Fruit fly (Drosophila melanogaster): ENCODE measurements around the gene Ubc7.

Gene Ubc7

dm6 chrX:16575097-16575496, 18.4 kb upstream of the Ubc7 start:
- peak in 1 of 2 experiments; percentile 14 for TF ChIP-seq ss (GFP tag; optimal IDR thresholded peaks at IDR 0.05)
- no peak for TF ChIP-seq CG6808 (GFP tag; optimal IDR thresholded peaks at IDR 0.05)
- TF ChIP-seq fd85E (GFP tag; optimal IDR thresholded peaks at IDR 0.05), result no peak

- peak; percentile 61 for TF ChIP-seq CG32006 (GFP tag; optimal IDR thresholded peaks at IDR 0.05)
- no peak for TF ChIP-seq CG11762 (GFP tag; optimal IDR thresholded peaks at IDR 0.05; ENCODE audit: insufficient read depth)
- peak; percentile 25 for TF ChIP-seq achi (GFP tag; optimal IDR thresholded peaks at IDR 0.05)
- peak; percentile 16 for TF ChIP-seq acj6 (GFP tag; optimal IDR thresholded peaks at IDR 0.05)
- no peak for TF ChIP-seq dac (GFP tag; optimal IDR thresholded peaks at IDR 0.05)
- no peak for TF ChIP-seq Blimp-1 (GFP tag; optimal IDR thresholded peaks at IDR 0.05)
- TF ChIP-seq CG7368 (GFP tag; optimal IDR thresholded peaks at IDR 0.05), result no peak
- TF ChIP-seq fkh (GFP tag; optimal IDR thresholded peaks at IDR 0.05), result no peak
- peak; percentile 19 for TF ChIP-seq CG34406 (GFP tag; optimal IDR thresholded peaks at IDR 0.05)
- no peak for TF ChIP-seq Sox14 (GFP tag; optimal IDR thresholded peaks at IDR 0.05)
- TF ChIP-seq ss (GFP tag; optimal IDR thresholded peaks at IDR 0.05), result peak in 1 of 2 experiments; percentile 23
- TF ChIP-seq CG8632 (GFP tag; optimal IDR thresholded peaks at IDR 0.05), result peak; percentile 25
- no peak for TF ChIP-seq Hr39 (GFP tag; optimal IDR thresholded peaks at IDR 0.05)
- no peak for TF ChIP-seq lz (GFP tag; optimal IDR thresholded peaks at IDR 0.05)
- no peak for TF ChIP-seq vri (GFP tag; optimal IDR thresholded peaks at IDR 0.05)
- TF ChIP-seq spab (GFP tag; optimal IDR thresholded peaks at IDR 0.05), result no peak
- TF ChIP-seq CG3032 (tag; optimal IDR thresholded peaks at IDR 0.05), result peak; percentile 31
- peak; percentile 51 for TF ChIP-seq Eip78C (GFP tag)
- TF ChIP-seq eg (GFP tag; IDR thresholded peaks at IDR 0.05), result no peak
- peak; percentile 6 for TF ChIP-seq pdm3 (GFP tag; optimal IDR thresholded peaks at IDR 0.05)
- TF ChIP-seq CG1621 (tag; optimal IDR thresholded peaks at IDR 0.05), result no peak
- TF ChIP-seq Sox102F (GFP tag; optimal IDR thresholded peaks at IDR 0.05), result no peak
- TF ChIP-seq CG6792 (GFP tag; optimal IDR thresholded peaks at IDR 0.05), result peak; percentile 6
- TF ChIP-seq Hr38 (GFP tag; optimal IDR thresholded peaks at IDR 0.05), result no peak
- peak; percentile 43 for TF ChIP-seq Hr4 (GFP tag; optimal IDR thresholded peaks at IDR 0.05)
- no peak for TF ChIP-seq salr (GFP tag; optimal IDR thresholded peaks at IDR 0.05)
- no peak for TF ChIP-seq CG6854 (GFP tag; optimal IDR thresholded peaks at IDR 0.05)
- peak; percentile 1 for TF ChIP-seq Smox (GFP tag; optimal IDR thresholded peaks at IDR 0.05)
- no peak for TF ChIP-seq fd59A (GFP tag; optimal IDR thresholded peaks at IDR 0.05)
- TF ChIP-seq CG4318 (GFP tag; optimal IDR thresholded peaks at IDR 0.05), result peak; percentile 27
- TF ChIP-seq cyc (GFP tag; optimal IDR thresholded peaks at IDR 0.05), result peak; percentile 4
- TF ChIP-seq svp (GFP tag), result peak; percentile 33
- TF ChIP-seq Met (GFP tag; optimal IDR thresholded peaks at IDR 0.05), result no peak
- TF ChIP-seq Sox15 (GFP tag; optimal IDR thresholded peaks at IDR 0.05), result no peak
- no peak for TF ChIP-seq Ets21C (GFP tag; optimal IDR thresholded peaks at IDR 0.05)
- TF ChIP-seq CG10631 (GFP tag; optimal IDR thresholded peaks at IDR 0.05), result peak; percentile 9
- TF ChIP-seq Eip93F (GFP tag; optimal IDR thresholded peaks at IDR 0.05), result no peak
- TF ChIP-seq Eip75B (GFP tag; optimal IDR thresholded peaks at IDR 0.05), result peak; percentile 29
- TF ChIP-seq CG15336 (GFP tag; IDR thresholded peaks at IDR 0.05), result no peak
- TF ChIP-seq topi (GFP tag; optimal IDR thresholded peaks at IDR 0.05), result peak; percentile 18
- peak; percentile 11; the same call in 1 of the 2 replicates for TF ChIP-seq Gug (GFP tag; IDR thresholded peaks at IDR 0.05)
- no peak for TF ChIP-seq CG11902 (GFP tag; optimal IDR thresholded peaks at IDR 0.05)
- TF ChIP-seq CG3919 (GFP tag; optimal IDR thresholded peaks at IDR 0.05), result no peak
- TF ChIP-seq esn (GFP tag; optimal IDR thresholded peaks at IDR 0.05), result peak; percentile 19
- TF ChIP-seq CG31627 (GFP tag; optimal IDR thresholded peaks at IDR 0.05), result no peak
- peak; percentile 33 for TF ChIP-seq CG10669 (GFP tag; optimal IDR thresholded peaks at IDR 0.05)
- no peak for TF ChIP-seq CG8119 (GFP tag; IDR thresholded peaks at IDR 0.05)
- TF ChIP-seq CG6808 (GFP tag; optimal IDR thresholded peaks at IDR 0.05), result peak; percentile 15
- peak; percentile 21 for TF ChIP-seq CG6276 (GFP tag; optimal IDR thresholded peaks at IDR 0.05)
- no peak for TF ChIP-seq fd85E (GFP tag; optimal IDR thresholded peaks at IDR 0.05)
These were observed 13.5 kb upstream of the Ubc7 start for dm6 chrX:16579978-16580377.
